Worm (Caenorhabditis elegans) whole organism, L4/young adult: Measurements from ENCODE around the gene irld-33.

Experiments used
- W03F9.2 ChIP-seq: fragments of 150-350 bp; optimal IDR thresholded peaks from 2 replicates; lab custom pipeline; 2014; ENCODE audit warnings: missing biosample characterization, missing genetic modification characterization
- dao-5 ChIP-seq: sonication (generic microtip); optimal IDR thresholded peaks from 2 replicates; lab custom pipeline; 2016; ENCODE audit warnings: missing genotype, missing genetic modification characterization, moderate library complexity, missing compliant biosample characterization
- him-1 ChIP-seq: sonication (generic microtip); optimal IDR thresholded peaks from 2 replicates; lab custom pipeline; 2016; ENCODE audit warnings: missing genotype, missing genetic modification reagents, missing genetic modification characterization, missing compliant biosample characterization

Gene irld-33

ce11 chrII:1728253-1728652 lies 10.6 kb upstream of the irld-33 start, which contains the start of gene btb-9:
btb-9 (plus strand) TSS chrII:1728506.
- TF ChIP-seq W03F9.2 (tag; lab: Kevin White, UChicago) (no peak), him-1 (no peak), dao-5 (tag; lab: Kevin White, UChicago) (no peak)

ce11 chrII:1730103-1730502 lies 8.7 kb upstream of the irld-33 start, which contains the start of gene ceh-81:
ceh-81 (plus strand) TSS chrII:1730403.
- TF ChIP-seq W03F9.2 (tag; lab: Kevin White, UChicago) (no peak), him-1 (no peak), dao-5 (tag; lab: Kevin White, UChicago) (no peak)

- TF ChIP-seq him-1: no peak
- no peak for TF ChIP-seq dao-5 (tag; lab: Kevin White, UChicago)
- TF ChIP-seq W03F9.2 (tag; lab: Kevin White, UChicago): no peak
These were observed 6.9 kb upstream of the irld-33 start, which contains the start of gene ceh-82 for ce11 chrII:1731932-1732331. ceh-82 (plus strand) TSS chrII:1732232.

DNA sequence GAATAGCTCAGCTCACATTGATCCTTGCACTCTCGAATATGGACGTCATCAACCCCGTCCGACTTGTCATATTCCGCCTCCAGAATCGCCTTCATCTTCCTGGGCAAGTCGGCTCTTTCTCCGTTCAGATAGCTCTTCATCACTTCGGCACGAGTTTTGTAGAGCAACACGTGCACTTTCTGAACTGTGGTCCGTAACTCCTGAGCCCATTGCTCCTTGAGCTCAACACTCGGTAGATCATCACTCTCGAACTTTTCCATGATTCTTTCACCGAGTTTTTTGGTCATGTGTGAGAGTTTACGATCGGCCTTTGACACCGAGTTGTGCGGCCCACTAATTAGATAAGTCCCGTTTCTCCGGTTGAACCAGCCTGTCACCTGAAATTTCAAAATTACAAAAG lies 3.7 kb upstream of the irld-33 start:
- no peak for TF ChIP-seq him-1
- no peak for TF ChIP-seq dao-5 (tag; lab: Kevin White, UChicago)
- no peak for TF ChIP-seq W03F9.2 (tag; lab: Kevin White, UChicago)

ce11 chrII:1736353-1736752 lies 2.5 kb upstream of the irld-33 start, which contains the start of gene ceh-83:
ceh-83 (minus strand) TSS chrII:1736533.
- no peak for TF ChIP-seq W03F9.2 (tag; lab: Kevin White, UChicago)
- no peak for TF ChIP-seq dao-5 (tag; lab: Kevin White, UChicago)
- TF ChIP-seq him-1: no peak

DNA sequence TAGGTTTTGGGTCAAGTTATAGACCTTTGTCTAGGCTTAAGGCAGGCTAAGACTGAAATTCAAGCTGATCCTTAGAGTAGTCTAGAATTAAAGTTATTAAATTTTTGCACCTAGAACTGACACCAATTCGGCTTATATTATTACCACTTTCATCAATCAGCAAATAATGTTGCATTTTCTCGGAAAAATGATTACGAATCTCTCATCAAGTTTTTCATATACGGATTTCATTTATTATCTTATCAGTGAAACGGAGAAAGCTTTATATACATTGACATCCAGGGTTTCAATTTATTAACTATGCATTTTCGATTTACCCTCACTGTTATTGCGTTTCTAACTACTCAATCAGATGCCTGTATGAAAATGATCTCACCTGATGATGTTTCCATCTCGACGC lies 2.4 kb downstream of the irld-33 start, which contains the start of gene K07G6.1:
Gene K07G6.1 (plus strand): TSS at position 301 of the 400 bp plus-strand sequence.
- TF ChIP-seq him-1: no peak
- no peak for TF ChIP-seq W03F9.2 (tag; lab: Kevin White, UChicago)
- no peak for TF ChIP-seq dao-5 (tag; lab: Kevin White, UChicago)

DNA sequence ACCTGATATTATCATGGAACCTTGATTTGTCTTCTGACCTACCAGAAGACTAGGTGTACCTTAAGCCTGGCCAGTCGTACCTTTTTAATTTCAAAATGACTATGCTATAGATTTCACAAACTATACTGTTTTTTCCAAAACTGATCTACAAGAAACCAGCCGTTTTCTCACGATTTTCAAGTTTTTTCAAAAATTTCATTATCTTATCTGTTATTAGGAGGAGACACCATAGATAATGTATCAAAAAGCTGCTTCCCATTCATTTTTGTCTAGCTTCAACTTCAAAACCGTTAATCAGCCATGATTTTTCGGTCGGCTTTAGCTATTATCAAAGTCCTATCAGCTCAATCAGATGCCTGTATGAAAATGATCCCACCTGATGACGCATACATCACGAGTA lies 3.7 kb downstream of the irld-33 start, which contains the start of gene F36H5.12:
Gene F36H5.12 (plus strand): TSS at position 301 of the 400 bp plus-strand sequence.
- TF ChIP-seq W03F9.2 (tag; lab: Kevin White, UChicago): no peak
- no peak for TF ChIP-seq dao-5 (tag; lab: Kevin White, UChicago)
- no peak for TF ChIP-seq him-1

DNA sequence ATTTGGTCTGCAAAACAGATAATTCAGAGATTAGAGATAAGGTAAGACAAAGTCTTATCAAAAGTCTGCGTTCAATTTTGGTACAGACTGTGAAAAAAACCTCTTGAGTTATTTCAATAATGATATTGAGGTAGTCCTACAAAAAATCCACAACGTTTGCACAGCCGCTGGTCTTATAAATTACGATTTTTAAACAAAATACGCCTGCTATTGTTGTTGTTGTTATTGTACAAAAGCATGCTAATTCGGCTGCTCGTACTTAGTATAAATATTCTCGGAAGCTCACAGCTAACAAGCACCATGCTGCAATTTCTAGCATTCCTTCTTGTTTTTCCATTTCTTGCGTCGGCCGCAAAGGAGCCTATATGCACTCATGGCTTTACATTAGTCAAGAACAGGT lies 5.3 kb downstream of the irld-33 start, which contains the start of gene clec-19:
Gene clec-19 (plus strand): TSS at position 301 of the 400 bp plus-strand sequence.
- no peak for TF ChIP-seq W03F9.2 (tag; lab: Kevin White, UChicago)
- TF ChIP-seq dao-5 (tag; lab: Kevin White, UChicago): no peak
- TF ChIP-seq him-1: no peak

DNA sequence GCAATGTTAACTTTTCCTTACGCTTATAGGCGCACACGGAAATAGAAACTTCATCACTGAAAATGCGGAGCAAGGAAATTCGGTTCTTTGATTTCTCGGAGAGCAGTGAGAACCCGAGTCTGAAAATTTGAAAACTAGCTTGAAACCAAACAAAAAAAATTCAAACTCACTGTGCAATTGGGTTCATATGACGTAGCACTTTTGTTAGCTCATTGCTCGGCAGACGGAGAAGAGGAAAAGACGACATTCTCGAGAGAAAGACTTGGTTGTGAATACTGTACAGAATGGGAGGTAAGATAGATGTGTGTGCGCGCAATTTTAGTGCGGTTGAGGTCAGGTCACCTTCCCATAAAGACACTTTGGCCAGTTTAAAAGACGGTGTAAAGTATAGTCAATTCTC lies 11.6 kb downstream of the irld-33 start, which contains the start of the genes F36H5.13 and F36H5.8:
Gene F36H5.13 (minus strand): TSS at position 101 of the 400 bp plus-strand sequence.
Gene F36H5.8 (minus strand): TSS at position 274 of the 400 bp plus-strand sequence.
- TF ChIP-seq him-1: no peak
- no peak for TF ChIP-seq W03F9.2 (tag; lab: Kevin White, UChicago)
- TF ChIP-seq dao-5 (tag; lab: Kevin White, UChicago): no peak

ce11 chrII:1752990-1753389 lies 14.1 kb downstream of the irld-33 start, which contains the start of gene F36H5.9:
F36H5.9 (minus strand) TSS chrII:1753090.
- no peak for TF ChIP-seq him-1
- no peak for TF ChIP-seq W03F9.2 (tag; lab: Kevin White, UChicago)
- TF ChIP-seq dao-5 (tag; lab: Kevin White, UChicago): no peak

- TF ChIP-seq him-1 (no peak), W03F9.2 (tag; lab: Kevin White, UChicago) (no peak), dao-5 (tag; lab: Kevin White, UChicago) (no peak)
These were observed 17.2 kb downstream of the irld-33 start, which contains the start of gene F36H5.17 for ce11 chrII:1756072-1756471. F36H5.17 (minus strand) TSS chrII:1756172.

ce11 chrII:1756582-1756981 lies 17.7 kb downstream of the irld-33 start, which contains the start of gene fbxb-53:
fbxb-53 (plus strand) TSS chrII:1756882.
- TF ChIP-seq W03F9.2 (tag; lab: Kevin White, UChicago) (no peak), dao-5 (tag; lab: Kevin White, UChicago) (no peak), him-1 (no peak)

ce11 chrII:1757033-1757432 lies 18.2 kb downstream of the irld-33 start, which contains the start of gene F36H5.10:
F36H5.10 (plus strand) TSS chrII:1757333.
- no peak for TF ChIP-seq dao-5 (tag; lab: Kevin White, UChicago)
- TF ChIP-seq W03F9.2 (tag; lab: Kevin White, UChicago): no peak
- TF ChIP-seq him-1: no peak

DNA sequence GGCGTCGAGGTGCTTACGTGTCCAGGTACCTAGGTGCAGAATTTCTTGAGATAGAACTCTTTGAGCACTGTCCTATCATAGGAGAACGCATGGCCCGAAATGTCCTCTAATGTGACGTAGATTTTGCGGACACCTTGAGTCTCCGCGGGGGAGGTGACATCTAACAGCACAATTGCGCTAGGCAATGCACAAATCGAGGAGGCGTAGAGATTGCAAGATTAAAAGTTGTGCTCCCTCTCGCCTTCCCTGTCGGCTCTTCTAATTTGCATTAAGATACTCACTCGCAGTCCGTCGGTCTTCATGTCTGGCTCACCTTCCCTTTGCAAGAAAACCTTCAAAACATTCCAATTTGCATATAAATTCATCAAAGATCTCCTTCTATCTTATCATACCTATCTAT lies 20.8 kb downstream of the irld-33 start, which contains the start of gene F36H5.18:
Gene F36H5.18 (plus strand): TSS at position 301 of the 400 bp plus-strand sequence.
- TF ChIP-seq W03F9.2 (tag; lab: Kevin White, UChicago) (no peak), dao-5 (tag; lab: Kevin White, UChicago) (no peak), him-1 (no peak)
